Worm (Caenorhabditis elegans): ENCODE measurements around the gene srx-115.

ce11 chrV:8745858-8746257 lies 25.8 kb upstream of the srx-115 start, which contains the start of gene B0507.6:
- no peak for TF ChIP-seq ztf-11 (tag; optimal IDR thresholded peaks at IDR 0.05)
- TF ChIP-seq nhr-28 (tag; optimal IDR thresholded peaks at IDR 0.05): no peak
- no peak for TF ChIP-seq nhr-11 (tag; optimal IDR thresholded peaks at IDR 0.05)
- no peak for TF ChIP-seq elt-3 (tag; optimal IDR thresholded peaks at IDR 0.05)
- no peak for TF ChIP-seq unc-130 (tag; optimal IDR thresholded peaks at IDR 0.05)
- TF ChIP-seq hlh-4 (tag; optimal IDR thresholded peaks at IDR 0.05): no peak
